Fruit fly (Drosophila melanogaster): ENCODE results near the gene Jon99Fii.

dm6 chr3R:30536919-30537318, 49.2 kb upstream of the Jon99Fii start:
- TF ChIP-seq CG8478 (optimal IDR thresholded peaks at IDR 0.05): no peak
- TF ChIP-seq CTCF (optimal IDR thresholded peaks at IDR 0.05): no peak

Data from S2 (cell line).